Worm (Caenorhabditis elegans) whole organism, L3 larva: ENCODE data around the gene dod-6.

ENCODE experiments used
- R02D3.7 ChIP-seq: fragments of 150-350 bp; optimal IDR thresholded peaks from 2 replicates; lab custom pipeline; 2014; ENCODE audit warnings: missing biosample characterization, missing genetic modification characterization
- ZK546.5 ChIP-seq: sonication (generic microtip); optimal IDR thresholded peaks from 2 replicates; lab custom pipeline; 2017; ENCODE audit warnings: missing biosample characterization, missing genetic modification characterization
- aly-2 ChIP-seq: fragments of 150-350 bp; optimal IDR thresholded peaks from 2 replicates; lab custom pipeline; 2014; ENCODE audit warnings: missing biosample characterization, missing genetic modification characterization
- ceh-28 ChIP-seq: fragments of 150-350 bp; optimal IDR thresholded peaks from 2 replicates; lab custom pipeline; 2014; ENCODE audit warnings: missing biosample characterization, missing genetic modification reagents, missing genetic modification characterization
- ceh-9 ChIP-seq: sonication (generic microtip); optimal IDR thresholded peaks from 2 replicates; lab custom pipeline; 2018; ENCODE audit warnings: missing biosample characterization, missing genetic modification characterization
- elt-2 ChIP-seq: sonication (generic microtip); optimal IDR thresholded peaks from 2 replicates; lab custom pipeline; 2016; ENCODE audit warnings: missing genetic modification reagents, mild to moderate bottlenecking, missing genetic modification characterization, missing compliant biosample characterization
- fkh-10 ChIP-seq: sonication (generic microtip); optimal IDR thresholded peaks from 2 replicates; lab custom pipeline; 2017; ENCODE audit warnings: missing biosample characterization, missing genetic modification reagents, missing genetic modification characterization
- nhr-23 ChIP-seq: fragments of 150-350 bp; optimal IDR thresholded peaks from 2 replicates; lab custom pipeline; 2014; ENCODE audit warnings: missing biosample characterization, missing genetic modification reagents, missing genetic modification characterization
- pha-4 ChIP-seq: fragments of 150-350 bp; optimal IDR thresholded peaks from 2 replicates; lab custom pipeline; 2014; ENCODE audit warnings: missing biosample characterization, missing genetic modification reagents, missing genetic modification characterization
- pqm-1 ChIP-seq: fragments of 150-350 bp; optimal IDR thresholded peaks from 2 replicates; lab custom pipeline; 2017; ENCODE audit warnings: missing biosample characterization, missing genetic modification characterization, inconsistent platforms
- unc-62 ChIP-seq: fragments of 150-350 bp; sonication (generic microtip); optimal IDR thresholded peaks from 4 replicates; lab custom pipeline; 2014; ENCODE audit warnings: missing biosample characterization, missing genetic modification reagents, missing genetic modification characterization

DNA sequence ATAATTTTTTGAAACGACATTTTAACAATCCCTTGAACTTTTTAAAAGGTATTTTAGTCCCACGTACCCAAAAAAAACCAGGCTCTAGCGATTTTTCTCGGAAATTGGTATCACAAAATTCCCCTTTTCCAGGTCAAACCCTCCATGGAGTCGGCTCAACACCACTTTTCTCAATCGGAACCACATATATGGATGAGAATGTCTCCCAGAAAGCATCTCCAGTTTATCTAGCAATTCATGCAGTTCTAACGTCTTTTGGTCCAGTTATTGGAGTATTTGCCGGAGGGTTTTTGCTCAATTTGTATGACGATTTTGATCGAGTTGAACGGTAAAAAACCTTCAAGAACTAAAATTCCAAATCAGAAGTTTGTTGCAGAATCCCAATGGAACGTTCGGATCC is 42.6 kb downstream of the dod-6 start:
- no peak for TF ChIP-seq aly-2 (tag; lab: Kevin White, UChicago)
- no peak for TF ChIP-seq pqm-1
- TF ChIP-seq fkh-10 (GFP tag; lab: Kevin White, UChicago): no peak
- TF ChIP-seq ceh-9: no peak
- no peak for TF ChIP-seq R02D3.7 (tag; lab: Kevin White, UChicago)
- no peak for TF ChIP-seq elt-2 (tag; lab: Kevin White, UChicago)
- no peak for TF ChIP-seq ZK546.5 (tag; lab: Kevin White, UChicago)
- no peak for TF ChIP-seq nhr-23 (tag; lab: Kevin White, UChicago)
- no peak for TF ChIP-seq ceh-28 (tag; lab: Kevin White, UChicago)
- TF ChIP-seq unc-62: no peak
- no peak for TF ChIP-seq pha-4 (tag; lab: Kevin White, UChicago)
